Worm (Caenorhabditis elegans): ENCODE measurements around the gene sri-29.

The sri-29 gene

DNA sequence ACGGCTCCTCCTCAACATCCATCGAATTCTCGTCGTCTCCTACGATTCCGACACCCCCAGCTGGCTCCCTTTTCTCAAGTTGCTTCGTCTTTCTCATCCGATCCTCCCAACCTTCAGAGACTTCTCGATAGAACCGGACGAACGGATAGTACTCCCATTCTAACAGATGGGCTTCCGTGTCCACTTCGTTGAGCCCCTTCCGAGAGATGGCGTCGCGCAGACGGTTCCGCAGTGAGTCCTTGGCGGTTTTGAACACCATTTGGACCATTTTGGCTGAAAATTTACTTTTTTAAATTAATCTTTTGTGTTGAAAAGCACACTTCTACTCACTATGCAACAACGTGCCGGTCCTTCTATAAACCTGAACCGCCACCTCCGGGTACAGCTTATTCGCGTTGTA, 9.6 kb downstream of the sri-29 start:
- TF ChIP-seq mep-1 (tag; optimal IDR thresholded peaks at IDR 0.05) (no peak), cnd-1 (tag; optimal IDR thresholded peaks at IDR 0.05) (no peak), ceh-83 (GFP tag; optimal IDR thresholded peaks at IDR 0.05) (no peak), lin-13 (tag; optimal IDR thresholded peaks at IDR 0.05) (no peak), zip-8 (tag; optimal IDR thresholded peaks at IDR 0.05) (no peak), lsy-2 (tag; optimal IDR thresholded peaks at IDR 0.05) (no peak), elt-3 (tag; optimal IDR thresholded peaks at IDR 0.05) (no peak), nhr-2 (tag; optimal IDR thresholded peaks at IDR 0.05) (no peak), sptf-1 (tag; optimal IDR thresholded peaks at IDR 0.05) (no peak), ceh-39 (tag; optimal IDR thresholded peaks at IDR 0.05) (no peak), tbx-8 (GFP tag; optimal IDR thresholded peaks at IDR 0.05) (no peak), blmp-1 (tag; optimal IDR thresholded peaks at IDR 0.05) (no peak), unc-62 (GFP tag; optimal IDR thresholded peaks at IDR 0.05) (no peak), M03D4.4 (tag; optimal IDR thresholded peaks at IDR 0.05) (no peak), mab-5 (tag; optimal IDR thresholded peaks at IDR 0.05) (no peak), elt-1 (tag; optimal IDR thresholded peaks at IDR 0.05; ENCODE audit: borderline replicate concordance, insufficient read depth) (no peak)

DNA sequence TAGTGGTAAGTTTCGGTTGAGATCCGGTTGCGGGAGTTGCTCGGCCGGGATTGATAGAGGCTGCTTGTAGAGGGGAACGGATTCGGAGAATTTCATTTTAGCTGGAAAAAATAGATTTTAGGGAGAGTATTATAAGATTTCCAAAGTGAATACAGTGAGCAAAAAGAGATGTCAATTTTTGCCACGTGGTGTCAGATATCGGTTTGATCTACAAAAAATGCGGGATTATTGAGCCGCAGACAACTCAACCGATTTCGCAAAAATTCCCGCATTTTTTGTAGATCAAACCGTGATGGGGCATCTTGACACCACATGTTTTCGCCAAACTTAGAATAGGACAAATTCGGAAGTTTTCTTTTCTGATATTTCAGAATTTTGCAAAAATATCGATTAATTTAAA, 10.1 kb downstream of the sri-29 start, which contains the start of gene lido-13:
Gene lido-13, minus strand, starts transcription at position 101 of the 400 bp plus-strand sequence.
- TF ChIP-seq pha-4 (tag; optimal IDR thresholded peaks at IDR 0.05) (no peak), mab-5 (tag; optimal IDR thresholded peaks at IDR 0.05) (no peak), tbx-8 (GFP tag; optimal IDR thresholded peaks at IDR 0.05) (no peak), sptf-1 (tag; optimal IDR thresholded peaks at IDR 0.05) (no peak), elt-3 (tag; optimal IDR thresholded peaks at IDR 0.05) (no peak), unc-39 (tag; optimal IDR thresholded peaks at IDR 0.05) (no peak), sem-2 (GFP tag; optimal IDR thresholded peaks at IDR 0.05) (no peak), M03D4.4 (tag; optimal IDR thresholded peaks at IDR 0.05) (no peak), zip-8 (tag; optimal IDR thresholded peaks at IDR 0.05) (no peak), ces-1 (GFP tag; optimal IDR thresholded peaks at IDR 0.05) (no peak), nhr-12 (tag; optimal IDR thresholded peaks at IDR 0.05) (no peak), drap-1 (GFP tag; optimal IDR thresholded peaks at IDR 0.05) (no peak), nhr-237 (tag; optimal IDR thresholded peaks at IDR 0.05) (no peak), unc-120 (tag; optimal IDR thresholded peaks at IDR 0.05; ENCODE audit: poor library complexity, severe bottlenecking) (no peak), lin-13 (tag; optimal IDR thresholded peaks at IDR 0.05) (no peak)

DNA sequence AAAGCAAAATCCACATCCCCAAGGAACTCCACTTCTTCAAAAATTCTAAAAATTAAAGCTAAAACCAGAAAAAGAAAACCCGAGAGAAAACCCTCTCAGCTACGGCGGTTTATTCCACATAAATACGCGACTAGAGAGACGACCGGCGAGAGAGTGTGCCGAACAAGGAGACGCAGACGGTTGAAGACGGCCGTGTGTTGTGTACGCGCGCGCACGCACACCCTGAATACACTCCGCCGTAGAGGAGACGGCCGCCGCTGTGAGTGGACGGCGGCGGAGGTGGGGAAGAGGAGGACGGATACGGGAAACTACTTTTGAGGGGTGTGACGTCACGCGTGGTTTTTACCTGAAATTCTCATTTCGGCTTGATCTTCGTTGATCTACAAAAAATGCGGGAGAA, 10.5 kb downstream of the sri-29 start:
- TF ChIP-seq pha-4 (tag; optimal IDR thresholded peaks at IDR 0.05): peak; percentile 10
- TF ChIP-seq M03D4.4 (tag; optimal IDR thresholded peaks at IDR 0.05): no peak

DNA sequence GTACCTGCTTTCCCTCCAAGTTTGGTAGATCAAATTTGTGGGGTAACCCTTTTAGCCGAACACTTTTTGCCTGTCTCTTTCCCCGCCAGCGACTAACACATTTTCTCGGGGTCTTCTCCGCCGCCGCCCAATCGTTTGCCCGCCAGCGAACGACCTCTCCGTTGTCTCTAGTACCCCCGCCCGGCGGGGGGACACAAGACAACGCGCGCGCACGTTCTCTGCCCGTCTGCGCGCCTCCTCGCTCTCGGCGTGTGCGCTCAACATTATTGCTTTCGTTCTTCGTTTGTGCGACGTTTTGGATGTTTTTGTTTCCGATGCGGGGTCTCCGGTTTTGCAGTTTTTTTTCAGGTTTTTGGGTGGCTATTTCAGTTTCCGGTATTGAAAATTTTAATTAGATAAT, 11.4 kb downstream of the sri-29 start:
- TF ChIP-seq nhr-2 (tag; optimal IDR thresholded peaks at IDR 0.05) (peak; percentile 15), ceh-39 (tag; optimal IDR thresholded peaks at IDR 0.05) (no peak), tbx-8 (GFP tag; optimal IDR thresholded peaks at IDR 0.05) (no peak), ceh-83 (GFP tag; optimal IDR thresholded peaks at IDR 0.05) (no peak), mls-2 (tag; optimal IDR thresholded peaks at IDR 0.05) (peak; percentile 41), ham-2 (GFP tag; optimal IDR thresholded peaks at IDR 0.05) (peak; percentile 39), blmp-1 (tag; optimal IDR thresholded peaks at IDR 0.05) (no peak), lin-13 (tag; optimal IDR thresholded peaks at IDR 0.05) (peak; percentile 14)

DNA sequence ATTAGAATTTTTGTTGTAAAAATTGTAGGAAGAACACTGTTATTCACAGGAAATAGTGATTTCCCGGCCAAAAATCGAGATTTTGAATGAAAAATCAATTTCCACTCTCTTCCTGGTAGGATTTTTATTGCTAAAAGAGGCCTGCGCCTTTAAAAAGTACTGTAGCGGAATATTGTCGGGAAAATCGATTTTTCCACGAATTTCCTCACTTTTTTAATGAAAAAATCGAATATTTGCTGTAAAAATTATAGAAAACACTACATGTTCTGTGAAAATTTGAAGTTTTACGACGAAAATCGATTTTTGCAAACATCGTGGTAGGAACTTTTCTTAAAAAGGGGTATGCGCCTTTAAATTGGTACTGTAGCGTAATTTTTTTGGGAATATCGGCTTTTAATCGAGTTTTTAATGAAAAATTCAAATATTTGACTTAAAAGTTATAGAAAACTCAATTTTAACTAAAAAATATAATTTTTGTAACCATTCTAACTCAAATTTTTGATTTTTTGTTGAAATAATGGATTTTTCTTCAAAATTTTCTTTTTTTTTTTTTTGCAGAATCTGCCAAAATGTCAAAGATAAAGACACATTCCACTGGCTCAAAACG, 12.2 kb downstream of the sri-29 start, which contains the start of gene lin-8:
Gene lin-8, plus strand, starts transcription at position 557 of the 607 bp plus-strand sequence.
- no peak for TF ChIP-seq M03D4.4 (tag; optimal IDR thresholded peaks at IDR 0.05)
- no peak for TF ChIP-seq ceh-83 (GFP tag; optimal IDR thresholded peaks at IDR 0.05)
- no peak for TF ChIP-seq drap-1 (GFP tag; optimal IDR thresholded peaks at IDR 0.05)
- TF ChIP-seq unc-62 (GFP tag; optimal IDR thresholded peaks at IDR 0.05): no peak
- no peak for TF ChIP-seq ham-2 (GFP tag; optimal IDR thresholded peaks at IDR 0.05)
- no peak for TF ChIP-seq cnd-1 (tag; optimal IDR thresholded peaks at IDR 0.05)

DNA sequence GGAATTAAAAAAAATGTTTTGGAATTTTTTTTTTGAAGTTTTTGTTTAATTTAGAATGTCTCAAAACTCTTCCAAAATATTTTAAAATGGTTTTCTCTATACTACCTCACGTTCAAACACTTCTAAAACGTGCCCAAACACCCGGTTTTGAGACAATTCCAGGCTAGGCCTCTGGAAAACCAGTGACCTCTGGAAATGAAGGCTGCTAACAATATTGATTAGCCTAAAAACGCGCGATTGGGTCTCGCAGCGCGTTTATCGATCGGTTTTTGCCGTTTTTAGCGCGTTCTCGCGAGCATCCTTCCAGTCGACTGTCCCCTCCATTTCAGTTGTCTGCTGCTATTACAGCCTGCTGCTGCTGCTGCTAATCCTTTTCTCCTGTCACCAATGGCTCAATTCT, 16.7 kb downstream of the sri-29 start, which contains the start of gene Y25C1A.6:
Gene Y25C1A.6, plus strand, starts transcription at position 301 of the 400 bp plus-strand sequence.
- TF ChIP-seq unc-120 (tag; optimal IDR thresholded peaks at IDR 0.05; ENCODE audit: poor library complexity, severe bottlenecking) (no peak), unc-62 (GFP tag; optimal IDR thresholded peaks at IDR 0.05) (no peak), zip-8 (tag; optimal IDR thresholded peaks at IDR 0.05) (no peak), hlh-1 (tag; optimal IDR thresholded peaks at IDR 0.05) (no peak), lsy-2 (tag; optimal IDR thresholded peaks at IDR 0.05) (no peak), blmp-1 (tag; optimal IDR thresholded peaks at IDR 0.05) (no peak), cnd-1 (tag; optimal IDR thresholded peaks at IDR 0.05) (no peak), lin-32 (GFP tag; optimal IDR thresholded peaks at IDR 0.05) (no peak), ceh-39 (tag; optimal IDR thresholded peaks at IDR 0.05) (no peak), nhr-12 (tag; optimal IDR thresholded peaks at IDR 0.05) (no peak), ham-2 (GFP tag; optimal IDR thresholded peaks at IDR 0.05) (no peak), flh-1 (GFP tag; optimal IDR thresholded peaks at IDR 0.05) (no peak), nhr-2 (tag; optimal IDR thresholded peaks at IDR 0.05) (no peak), bed-3 (GFP tag; optimal IDR thresholded peaks at IDR 0.05) (no peak)

Data from whole organism, mixed stage, embryonic.